Worm (Caenorhabditis elegans) whole organism, early embryonic: Measurements from ENCODE around the gene F14F9.4.

Experiments
- B0310.2 ChIP-seq: sonication (generic microtip); optimal IDR thresholded peaks from 2 replicates; lab custom pipeline; 2016; ENCODE audit warnings: mild to moderate bottlenecking, missing genetic modification characterization, missing compliant biosample characterization
- F13C5.2 ChIP-seq: sonication (generic microtip); optimal IDR thresholded peaks from 2 replicates; lab custom pipeline; 2017; ENCODE audit warnings: mild to moderate bottlenecking, missing genetic modification characterization, inconsistent platforms, missing compliant biosample characterization
- aly-1 ChIP-seq: sonication (generic microtip); optimal IDR thresholded peaks from 2 replicates; lab custom pipeline; 2016; ENCODE audit warnings: missing genetic modification characterization, missing compliant biosample characterization
- ama-1 ChIP-seq: fragments of 150-350 bp; optimal IDR thresholded peaks from 2 replicates; lab custom pipeline; 2014
- ceh-13 ChIP-seq: fragments of 200-800 bp; sonication (Bioruptor generic); optimal IDR thresholded peaks from 2 replicates; lab custom pipeline; 2018; ENCODE audit warnings: mild to moderate bottlenecking, missing genetic modification characterization, missing compliant biosample characterization
- ceh-36 ChIP-seq: sonication (generic microtip); optimal IDR thresholded peaks from 2 replicates; lab custom pipeline; 2016; ENCODE audit warnings: missing genetic modification characterization, inconsistent platforms, missing compliant biosample characterization
- ets-7 ChIP-seq: sonication (generic microtip); optimal IDR thresholded peaks from 2 replicates; lab custom pipeline; 2016; ENCODE audit warnings: missing genotype, missing genetic modification characterization, missing compliant biosample characterization
- flt-1 ChIP-seq: fragments of 200-800 bp; sonication (Bioruptor generic); IDR thresholded peaks from 2 replicates; pipeline ENCODE4 v1.3.6; 2022; ENCODE audit warnings: missing genetic modification characterization, missing compliant biosample characterization
- hmbx-1 ChIP-seq: sonication (generic microtip); optimal IDR thresholded peaks from 2 replicates; lab custom pipeline; 2016; ENCODE audit warnings: mild to moderate bottlenecking, missing genetic modification characterization, missing compliant biosample characterization
- hmg-4 ChIP-seq: fragments of 200-800 bp; sonication (Bioruptor generic); optimal IDR thresholded peaks from 2 replicates; lab custom pipeline; 2018; ENCODE audit warnings: mild to moderate bottlenecking, missing genetic modification characterization, missing compliant biosample characterization
- hnd-1 ChIP-seq: sonication (generic microtip); optimal IDR thresholded peaks from 2 replicates; lab custom pipeline; 2016; ENCODE audit warnings: missing genetic modification characterization, missing compliant biosample characterization
- pes-1 ChIP-seq: fragments of 200-800 bp; sonication (Bioruptor generic); IDR thresholded peaks from 2 replicates; pipeline ENCODE4 v1.3.6; 2022; ENCODE audit warnings: missing genetic modification reagents, missing genetic modification characterization, missing compliant biosample characterization
- scrt-1 ChIP-seq: fragments of 200-800 bp; sonication (Bioruptor generic); IDR thresholded peaks from 2 replicates; pipeline ENCODE4 v1.3.6; 2022; ENCODE audit warnings: missing genetic modification characterization, missing compliant biosample characterization
- sea-1 ChIP-seq: fragments of 200-800 bp; sonication (Bioruptor generic); conservative IDR thresholded peaks from 2 replicates; pipeline ENCODE4 v1.3.6; 2022; ENCODE audit warnings: missing genetic modification characterization, missing compliant biosample characterization
- tbx-11 ChIP-seq: fragments of 200-800 bp; sonication (Bioruptor generic); IDR thresholded peaks from 2 replicates; pipeline ENCODE4 v1.3.6; 2022; ENCODE audit warnings: missing genetic modification characterization, missing compliant biosample characterization
- tbx-37 ChIP-seq: fragments of 200-800 bp; sonication (Bioruptor generic); conservative IDR thresholded peaks from 2 replicates; pipeline ENCODE4 v1.3.6; 2022; ENCODE audit warnings: missing genetic modification reagents, missing genetic modification characterization, missing compliant biosample characterization
- tra-4 ChIP-seq: sonication (generic microtip); optimal IDR thresholded peaks from 2 replicates; lab custom pipeline; 2017; ENCODE audit warnings: missing genetic modification characterization, missing compliant biosample characterization

F14F9.4 gene

DNA sequence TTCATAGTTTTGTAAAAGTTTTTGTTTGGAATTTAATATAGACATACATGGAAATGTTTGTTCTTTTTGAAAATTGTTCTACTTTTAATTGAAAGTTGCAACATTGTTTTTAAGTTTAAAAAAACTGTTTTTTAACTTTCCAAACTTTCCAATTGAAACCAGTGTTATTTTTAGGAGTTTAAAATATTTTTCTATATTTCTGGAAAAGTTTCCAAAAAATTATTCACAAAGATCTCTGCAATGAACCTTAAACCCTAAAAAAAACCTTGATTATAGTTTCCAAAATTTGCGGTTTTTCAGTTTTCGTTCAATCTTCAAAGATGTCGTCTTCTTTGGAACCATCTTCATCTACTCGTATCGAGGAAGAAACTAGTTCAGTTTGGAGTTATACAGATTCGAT is at the start of gene F14F9.4:
TSS of gene F14F9.4 (plus strand) at position 301 of the 400 bp plus-strand sequence.
- TF ChIP-seq hnd-1 (no peak), B0310.2 (no peak), hmbx-1 (no peak), ceh-36 (tag; lab: Kevin White, UChicago) (no peak), tbx-11 (GFP tag; lab: Robert Waterston, UW) (no peak), F13C5.2 (tag; lab: Kevin White, UChicago) (no peak), tra-4 (tag; lab: Kevin White, UChicago) (no peak)

DNA sequence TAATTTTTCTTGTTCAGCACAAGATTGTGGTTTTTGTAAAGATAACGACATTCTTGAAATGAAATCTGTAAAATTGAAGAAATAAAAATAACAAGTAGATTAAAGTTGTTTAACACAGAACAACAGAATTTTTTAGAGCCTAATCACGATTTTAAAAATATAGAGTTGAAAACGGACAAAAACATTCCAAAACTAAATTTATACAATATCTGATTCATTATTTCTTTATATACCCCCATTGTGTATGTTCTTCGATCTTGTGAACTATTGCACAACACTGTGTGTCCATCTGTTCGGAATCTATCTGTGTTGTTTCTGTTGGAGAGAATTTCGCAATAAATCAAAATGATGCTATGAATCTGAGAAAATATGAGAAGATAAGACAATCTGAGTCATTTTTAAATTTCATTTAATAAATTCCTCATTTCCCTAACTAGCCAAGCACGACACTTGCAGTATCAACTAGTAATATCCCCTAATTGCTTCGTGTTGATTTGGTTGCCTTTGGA is 47.5 kb upstream of the F14F9.4 start, which contains the start of gene Y58A7A.4:
TSS of gene Y58A7A.4 (minus strand) at position 51 of the 509 bp plus-strand sequence.
- TF ChIP-seq tbx-11 (GFP tag; lab: Robert Waterston, UW): no peak
- TF ChIP-seq hmg-4 (GFP tag; lab: Kevin White, UChicago): no peak
- TF ChIP-seq tra-4 (tag; lab: Kevin White, UChicago): no peak

DNA sequence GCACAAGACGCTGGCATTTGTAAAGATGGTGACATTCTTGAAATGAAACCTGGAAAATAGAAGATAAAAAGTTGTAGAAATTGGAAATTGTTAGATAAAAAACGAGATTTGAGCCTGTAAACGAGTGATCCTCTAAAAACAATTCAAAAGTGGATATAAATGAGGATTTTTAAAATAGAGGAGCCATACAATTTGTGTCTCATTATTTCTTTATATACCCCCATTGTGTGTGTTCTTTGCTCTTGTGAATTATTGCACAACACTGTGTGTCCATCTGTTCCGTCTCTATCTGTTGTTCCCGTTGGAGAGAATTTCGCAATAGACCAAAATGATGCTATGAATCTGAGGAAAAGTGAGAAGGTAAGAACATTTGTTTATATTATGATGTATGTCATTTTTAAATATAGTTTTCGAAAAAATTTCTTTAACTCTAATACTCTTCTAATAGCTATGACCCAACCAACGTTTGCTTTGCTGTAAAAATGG is 45.6 kb upstream of the F14F9.4 start, which contains the start of gene Y58A7A.5:
TSS of gene Y58A7A.5 (minus strand) at position 51 of the 486 bp plus-strand sequence.
- TF ChIP-seq ceh-13 (GFP tag; lab: Kevin White, UChicago) (no peak), hmbx-1 (no peak), tbx-11 (GFP tag; lab: Robert Waterston, UW) (no peak), aly-1 (tag; lab: Kevin White, UChicago) (no peak), B0310.2 (no peak), ama-1 (no peak), ceh-36 (tag; lab: Kevin White, UChicago) (no peak), F13C5.2 (tag; lab: Kevin White, UChicago) (no peak), ets-7 (tag; lab: Kevin White, UChicago) (no peak), tbx-37 (no peak), tra-4 (tag; lab: Kevin White, UChicago) (no peak), pes-1 (GFP tag; lab: Robert Waterston, UW) (no peak), flt-1 (no peak), sea-1 (GFP tag; lab: Robert Waterston, UW) (no peak), hmg-4 (GFP tag; lab: Kevin White, UChicago) (no peak), hnd-1 (no peak), scrt-1 (GFP tag; lab: Robert Waterston, UW) (no peak)

DNA sequence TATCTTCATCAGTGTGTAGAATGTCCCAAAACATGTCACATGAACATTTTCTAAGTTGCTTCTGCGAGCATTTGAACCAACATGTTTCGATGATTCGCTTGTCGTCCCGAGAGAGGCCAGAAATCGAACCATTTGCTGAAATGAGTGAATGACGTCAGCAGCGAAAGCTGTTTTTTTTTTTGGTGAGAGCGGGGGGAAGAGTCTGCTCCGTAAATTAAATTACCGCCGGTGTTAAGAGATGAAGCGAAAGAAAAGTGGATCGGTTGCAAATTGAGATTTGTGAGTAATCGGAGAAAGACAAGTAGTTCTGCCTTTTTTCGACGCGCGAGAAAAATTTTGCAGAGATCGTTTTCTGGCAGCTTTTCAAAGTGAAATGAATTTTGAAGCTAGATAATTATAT is 44.2 kb upstream of the F14F9.4 start:
- no peak for TF ChIP-seq ceh-13 (GFP tag; lab: Kevin White, UChicago)
- TF ChIP-seq hmbx-1: no peak
- TF ChIP-seq ceh-36 (tag; lab: Kevin White, UChicago): no peak
- no peak for TF ChIP-seq ama-1
- no peak for TF ChIP-seq sea-1 (GFP tag; lab: Robert Waterston, UW)
- TF ChIP-seq tbx-37: no peak
- TF ChIP-seq ets-7 (tag; lab: Kevin White, UChicago): no peak
- TF ChIP-seq scrt-1 (GFP tag; lab: Robert Waterston, UW): no peak
- TF ChIP-seq F13C5.2 (tag; lab: Kevin White, UChicago): no peak

DNA sequence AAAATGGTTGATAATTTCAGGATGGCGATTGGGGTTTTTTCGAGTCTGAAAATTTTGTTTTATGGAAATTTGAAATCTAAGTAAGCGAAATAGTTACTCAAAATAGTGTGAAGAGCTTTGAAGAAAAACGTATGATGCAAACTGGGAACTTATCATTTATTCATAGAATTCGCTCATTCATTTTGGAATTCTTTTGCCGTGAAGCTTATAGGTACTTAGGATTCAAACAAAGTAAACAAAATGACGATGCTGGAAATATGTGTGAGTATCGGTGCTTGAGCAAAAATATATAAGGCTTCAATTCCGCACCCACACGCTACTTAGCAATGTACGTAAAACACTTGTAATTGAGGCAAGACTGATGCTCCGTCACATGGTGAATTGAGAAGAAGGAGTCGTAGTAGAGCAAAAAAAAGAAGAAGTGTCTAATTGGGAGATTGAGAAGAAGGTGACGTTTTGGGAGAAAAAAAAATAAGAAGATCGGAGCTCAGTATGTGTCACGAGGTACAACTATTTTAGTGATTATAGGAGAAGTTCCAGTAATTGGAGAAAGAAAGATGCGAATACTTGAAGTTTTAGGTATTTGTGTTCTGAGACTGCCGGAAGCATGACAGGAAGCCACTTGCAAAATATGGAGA is 42.9 kb upstream of the F14F9.4 start, which contains the start of gene glb-32:
TSS of gene glb-32 (minus strand) at position 51 of the 638 bp plus-strand sequence.
- TF ChIP-seq ets-7 (tag; lab: Kevin White, UChicago) (no peak), ceh-13 (GFP tag; lab: Kevin White, UChicago) (no peak), tra-4 (tag; lab: Kevin White, UChicago) (no peak), F13C5.2 (tag; lab: Kevin White, UChicago) (no peak), hmg-4 (GFP tag; lab: Kevin White, UChicago) (no peak), tbx-11 (GFP tag; lab: Robert Waterston, UW) (no peak), scrt-1 (GFP tag; lab: Robert Waterston, UW) (no peak), ama-1 (no peak), pes-1 (GFP tag; lab: Robert Waterston, UW) (no peak), flt-1 (no peak), B0310.2 (no peak), sea-1 (GFP tag; lab: Robert Waterston, UW) (no peak), ceh-36 (tag; lab: Kevin White, UChicago) (no peak), tbx-37 (no peak), hmbx-1 (no peak), aly-1 (tag; lab: Kevin White, UChicago) (no peak)

DNA sequence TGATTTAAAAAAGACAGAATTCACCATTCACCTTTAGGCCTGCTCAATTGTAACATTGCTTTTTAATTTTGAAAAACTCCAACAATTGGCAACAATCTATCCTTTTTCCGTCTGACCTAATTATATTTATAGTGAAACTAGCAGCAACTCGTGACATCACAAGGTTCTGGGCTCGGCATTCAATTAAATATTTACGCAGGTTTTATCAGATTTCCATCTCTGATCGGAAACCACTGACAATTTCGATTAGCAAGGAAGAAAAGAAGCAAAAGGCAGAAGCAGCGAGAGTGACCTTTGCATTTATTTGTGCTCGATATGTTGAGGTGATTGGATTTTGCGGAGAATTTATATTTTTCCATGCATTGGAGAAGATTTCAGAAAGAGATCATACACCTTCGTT is 42.2 kb upstream of the F14F9.4 start:
- TF ChIP-seq ceh-13 (GFP tag; lab: Kevin White, UChicago) (no peak), hmg-4 (GFP tag; lab: Kevin White, UChicago) (no peak), ceh-36 (tag; lab: Kevin White, UChicago) (no peak), tbx-11 (GFP tag; lab: Robert Waterston, UW) (no peak), B0310.2 (no peak), pes-1 (GFP tag; lab: Robert Waterston, UW) (no peak), aly-1 (tag; lab: Kevin White, UChicago) (no peak), ets-7 (tag; lab: Kevin White, UChicago) (no peak), flt-1 (no peak), scrt-1 (GFP tag; lab: Robert Waterston, UW) (no peak), tra-4 (tag; lab: Kevin White, UChicago) (no peak), hmbx-1 (no peak), ama-1 (no peak), F13C5.2 (tag; lab: Kevin White, UChicago) (no peak), tbx-37 (no peak), sea-1 (GFP tag; lab: Robert Waterston, UW) (no peak), hnd-1 (no peak)

DNA sequence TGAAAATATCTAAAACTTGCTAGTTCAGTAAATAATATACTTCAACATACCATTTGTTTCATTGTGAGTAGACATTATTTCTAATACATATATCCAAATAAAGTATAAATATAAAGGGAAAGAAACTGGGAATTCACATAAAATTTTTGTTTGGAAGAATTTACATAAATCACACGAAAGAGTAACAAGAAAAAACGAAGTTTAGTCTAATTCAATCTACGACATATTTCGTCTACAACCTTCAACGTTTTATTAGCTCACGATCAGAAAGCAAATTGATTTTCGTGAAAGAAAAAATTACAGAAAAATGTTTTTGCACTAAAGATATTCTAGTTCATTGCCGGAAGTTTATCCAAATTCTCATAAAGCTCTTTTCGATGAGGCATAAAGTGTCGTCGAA is 35.5 kb upstream of the F14F9.4 start, which contains the start of gene C04F5.2:
TSS of gene C04F5.2 (minus strand) at position 101 of the 400 bp plus-strand sequence.
- no peak for TF ChIP-seq B0310.2
- no peak for TF ChIP-seq ets-7 (tag; lab: Kevin White, UChicago)
- TF ChIP-seq pes-1 (GFP tag; lab: Robert Waterston, UW): no peak
- TF ChIP-seq hmg-4 (GFP tag; lab: Kevin White, UChicago): no peak
- TF ChIP-seq ama-1: no peak
- TF ChIP-seq tbx-11 (GFP tag; lab: Robert Waterston, UW): no peak
- TF ChIP-seq F13C5.2 (tag; lab: Kevin White, UChicago): no peak
- no peak for TF ChIP-seq scrt-1 (GFP tag; lab: Robert Waterston, UW)
